Worm (Caenorhabditis elegans) whole organism, L2 larva: ENCODE measurements around the gene fbxa-90.

ENCODE experiments used
- ama-1 ChIP-seq: fragments of 150-350 bp; optimal IDR thresholded peaks from 2 replicates; lab custom pipeline; 2018; ENCODE audit warnings: inconsistent platforms
- lin-13 ChIP-seq: fragments of 150-350 bp; optimal IDR thresholded peaks from 2 replicates; lab custom pipeline; 2014; ENCODE audit warnings: missing biosample characterization, missing genetic modification reagents, missing genetic modification characterization
- nhr-11 ChIP-seq: fragments of 150-350 bp; optimal IDR thresholded peaks from 2 replicates; lab custom pipeline; 2014; ENCODE audit warnings: missing biosample characterization, missing genetic modification characterization
- nhr-237 ChIP-seq: fragments of 150-350 bp; optimal IDR thresholded peaks from 2 replicates; lab custom pipeline; 2014; ENCODE audit warnings: missing biosample characterization, missing genetic modification characterization
- peb-1 ChIP-seq: fragments of 150-350 bp; optimal IDR thresholded peaks from 2 replicates; lab custom pipeline; 2014; ENCODE audit warnings: missing biosample characterization, missing genetic modification characterization

ce11 chrV:16992383-16992782 lies 25.8 kb downstream of the fbxa-90 start:
- TF ChIP-seq peb-1 (tag; lab: Kevin White, UChicago) (no peak), ama-1 (lab: Kevin White, UChicago) (no peak), lin-13 (GFP tag; lab: Kevin White, UChicago) (no peak), nhr-11 (no peak), nhr-237 (tag; lab: Kevin White, UChicago) (no peak)
